Worm (Caenorhabditis elegans): ENCODE measurements around the gene T06E6.10.

- TF ChIP-seq nhr-11 (tag; optimal IDR thresholded peaks at IDR 0.05) (no peak), ztf-4 (tag; optimal IDR thresholded peaks at IDR 0.05) (no peak), ztf-11 (tag; optimal IDR thresholded peaks at IDR 0.05) (no peak), nhr-237 (tag; optimal IDR thresholded peaks at IDR 0.05) (no peak), fos-1 (tag; optimal IDR thresholded peaks at IDR 0.05) (peak; percentile 39)
These were observed 30.5 kb downstream of the T06E6.10 start, which contains the start of gene T26H5.4 for ce11 chrV:15448408-15448807.

All from whole organism, L2 larva.